Worm (Caenorhabditis elegans): ENCODE measurements around the gene clec-204.

clec-204 gene

DNA sequence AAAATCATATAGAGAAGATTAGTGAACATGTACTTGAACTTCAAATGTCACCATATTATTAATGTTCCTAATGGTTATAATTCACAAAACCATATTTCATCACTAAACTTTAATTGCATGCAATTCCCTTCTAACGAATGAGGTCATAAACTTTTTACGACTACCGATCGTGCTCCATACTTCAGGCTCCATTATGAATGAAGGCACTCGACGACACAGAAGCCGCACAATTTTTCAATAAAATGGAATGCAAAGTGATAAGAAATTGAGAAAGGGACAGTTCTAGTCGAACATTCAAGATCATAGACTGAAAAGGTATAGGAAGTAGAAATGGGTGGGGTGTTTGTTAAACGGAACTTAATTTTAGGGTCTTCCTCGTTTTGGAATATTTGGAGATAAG, 857 bp upstream of the clec-204 start:
- TF ChIP-seq unc-62 (GFP tag; optimal IDR thresholded peaks at IDR 0.05): no peak

DNA sequence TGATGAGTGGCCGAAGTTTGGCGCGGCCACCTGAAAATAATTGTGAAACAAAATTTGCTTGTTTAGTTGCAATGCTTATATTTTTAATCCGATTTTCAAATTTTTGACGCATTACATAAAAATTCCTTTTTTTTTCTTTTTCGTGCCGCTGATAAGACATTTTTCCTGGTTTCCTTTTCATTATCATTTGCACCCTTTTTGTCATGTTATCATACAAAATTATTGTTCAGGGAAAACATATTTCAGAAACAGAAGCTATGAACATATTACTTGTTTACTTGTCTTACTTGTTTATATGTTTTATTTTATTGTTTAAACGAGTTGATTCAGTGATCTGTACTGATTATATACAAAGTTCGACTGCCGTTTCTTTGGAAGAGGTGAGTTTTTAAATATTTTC, 3.7 kb downstream of the clec-204 start, which contains the start of gene clec-205:
Gene clec-205, plus strand, starts transcription at position 212 of the 400 bp plus-strand sequence.
- no peak for TF ChIP-seq unc-62 (GFP tag; optimal IDR thresholded peaks at IDR 0.05)

DNA sequence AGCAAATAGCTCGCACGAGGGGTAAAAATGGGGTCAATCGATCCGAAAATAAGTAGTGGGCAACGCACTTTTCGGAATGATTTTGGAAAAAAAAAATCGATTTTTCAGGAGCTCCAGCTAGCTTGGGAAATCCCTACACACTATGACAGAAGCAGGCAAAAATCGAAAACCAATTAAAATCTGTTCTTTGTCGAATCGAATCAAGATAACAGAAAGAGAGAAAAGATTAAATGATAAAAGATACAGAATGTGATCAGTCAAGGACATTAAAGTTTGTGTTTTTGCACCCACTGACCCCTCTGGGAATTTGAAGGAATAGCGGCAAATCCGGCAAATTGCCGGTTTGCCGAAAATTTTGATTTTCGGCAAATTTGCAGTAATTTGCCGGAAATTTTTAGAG, 10.5 kb downstream of the clec-204 start:
- no peak for TF ChIP-seq unc-62 (GFP tag; optimal IDR thresholded peaks at IDR 0.05)

DNA sequence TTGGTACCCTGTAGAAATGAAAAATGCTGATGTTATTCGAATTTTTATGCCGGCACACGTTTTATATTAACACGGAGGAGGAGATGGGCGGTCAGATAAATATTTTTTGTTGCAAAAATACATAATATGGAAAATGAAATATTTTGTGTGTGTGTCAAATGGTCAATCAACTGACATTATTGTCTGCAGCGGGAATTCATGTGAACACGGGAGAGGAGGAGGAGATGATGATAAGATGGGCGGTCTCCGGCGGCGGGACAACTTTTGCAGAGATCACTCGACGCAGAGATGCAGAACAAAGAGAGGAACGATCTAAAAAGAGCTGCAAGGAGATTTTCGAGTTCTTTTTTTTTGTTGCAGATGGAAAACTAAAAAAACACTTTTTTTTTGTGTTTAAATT, 14.8 kb downstream of the clec-204 start, which contains the start of gene dhs-13:
Gene dhs-13, minus strand, starts transcription at position 8 of the 400 bp plus-strand sequence.
- TF ChIP-seq unc-62 (GFP tag; optimal IDR thresholded peaks at IDR 0.05): no peak

DNA sequence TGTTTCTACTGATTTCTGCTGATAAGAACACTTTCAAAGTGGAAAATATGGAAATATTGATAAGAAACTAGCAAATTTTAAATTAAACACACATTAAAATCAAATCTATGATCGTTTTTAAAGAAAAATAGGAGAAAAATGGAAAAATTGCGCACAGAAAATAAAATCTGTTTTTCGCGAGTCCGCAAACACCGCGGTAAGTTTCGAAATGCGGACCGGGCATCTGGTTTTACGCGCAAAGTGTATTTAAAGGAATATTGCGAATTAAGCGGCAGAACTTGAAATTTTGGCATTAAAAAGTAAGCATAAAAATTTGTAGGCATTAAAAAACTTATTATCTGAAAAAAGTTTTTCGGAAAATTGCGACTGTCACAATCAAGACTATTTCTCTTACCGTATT, 16.2 kb downstream of the clec-204 start:
- TF ChIP-seq unc-62 (GFP tag; optimal IDR thresholded peaks at IDR 0.05): no peak

DNA sequence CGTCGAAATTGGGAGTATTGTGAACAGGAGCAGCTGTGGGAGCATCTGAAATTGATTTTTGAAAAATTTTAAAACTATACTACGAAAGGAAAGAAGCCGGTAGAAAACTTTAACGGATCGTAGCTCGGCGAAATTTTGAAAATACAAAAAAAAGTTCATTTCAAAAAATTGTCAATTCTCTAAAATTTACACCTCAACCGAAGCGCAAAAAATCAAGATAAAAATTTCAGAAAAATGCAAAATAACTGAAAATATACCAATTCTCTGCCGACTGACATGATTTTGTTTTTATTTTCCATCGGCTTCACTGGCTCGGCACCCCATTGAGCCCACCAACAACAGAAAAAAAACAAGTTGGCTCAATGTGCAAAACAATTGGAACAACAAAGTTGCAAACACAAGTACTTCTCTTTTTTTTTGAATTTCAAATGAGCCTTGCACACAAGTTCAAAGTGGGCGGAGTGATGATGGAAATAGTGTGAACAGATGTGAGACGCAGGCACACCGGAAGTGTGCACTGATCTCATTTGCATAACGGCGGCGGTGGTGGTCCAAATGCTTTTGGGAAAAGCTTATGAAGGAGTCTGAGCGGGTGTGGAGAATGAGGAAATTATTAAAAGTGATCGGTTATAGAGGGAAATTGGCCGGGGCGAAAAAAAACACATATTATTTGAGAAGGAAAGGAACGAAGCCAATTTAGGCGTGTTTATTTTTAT, 18.1 kb downstream of the clec-204 start, which contains the start of gene F36H9.7:
Gene F36H9.7, minus strand, starts transcription at position 51 of the 716 bp plus-strand sequence.
- TF ChIP-seq unc-62 (GFP tag; optimal IDR thresholded peaks at IDR 0.05): no peak

DNA sequence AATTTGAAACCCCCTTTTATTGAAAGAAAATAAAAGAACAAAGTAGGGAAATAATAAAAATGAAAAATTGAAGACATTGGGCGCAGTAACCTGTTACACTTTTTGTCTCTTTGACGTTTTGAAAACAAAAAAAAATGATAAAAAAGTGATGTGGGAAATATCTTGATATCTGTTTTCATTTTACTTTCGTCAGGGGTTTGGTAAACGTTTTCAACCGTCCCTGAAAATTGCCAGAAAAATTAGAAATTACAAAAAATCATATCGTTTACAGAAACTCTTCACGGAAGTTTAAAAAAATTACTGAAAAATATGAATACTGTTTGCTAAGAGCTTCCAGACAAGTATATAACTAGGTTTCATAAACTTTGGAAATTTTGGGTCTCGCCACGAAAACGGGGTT, 22.2 kb downstream of the clec-204 start, which contains the start of gene F36H9.4:
Gene F36H9.4, minus strand, starts transcription at position 101 of the 400 bp plus-strand sequence.
- no peak for TF ChIP-seq unc-62 (GFP tag; optimal IDR thresholded peaks at IDR 0.05)

DNA sequence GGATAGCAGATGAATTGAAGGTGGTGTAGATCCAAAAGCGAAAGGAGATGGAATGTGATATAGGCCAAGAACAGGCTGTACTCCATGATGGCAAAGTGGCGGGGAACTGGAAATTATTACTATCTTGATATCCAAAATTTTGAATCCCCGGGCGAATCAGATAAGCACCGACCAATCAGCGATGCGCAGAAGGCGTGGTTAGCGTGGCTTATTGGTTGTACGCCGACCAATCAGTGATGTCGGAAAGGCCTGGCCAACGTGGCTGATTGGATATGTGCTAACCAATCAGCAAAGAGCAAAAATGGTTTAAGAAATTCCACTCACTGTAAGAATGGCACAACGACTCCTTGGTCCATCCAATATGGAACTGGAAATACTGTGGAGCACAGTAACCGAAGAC, 23.0 kb downstream of the clec-204 start:
- no peak for TF ChIP-seq unc-62 (GFP tag; optimal IDR thresholded peaks at IDR 0.05)

DNA sequence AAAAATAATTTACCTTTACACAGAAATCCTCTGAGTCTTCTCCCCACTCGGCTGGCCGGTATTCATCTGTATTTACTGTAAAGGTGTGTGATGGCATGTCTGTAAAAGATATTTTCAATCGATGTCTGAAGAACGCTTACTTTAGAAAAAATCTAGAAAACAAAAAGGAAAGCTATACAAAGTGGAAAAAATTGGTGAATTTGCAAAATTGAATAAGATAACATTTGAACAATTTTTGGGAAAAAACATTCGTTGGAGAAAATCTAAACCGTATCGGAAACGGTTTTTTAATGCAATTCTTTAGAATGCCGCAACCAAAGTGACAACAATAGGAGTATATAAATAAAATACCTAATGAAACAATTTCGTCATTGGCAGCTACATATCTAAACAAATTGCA, 25.0 kb downstream of the clec-204 start, which contains the start of gene F36H9.5:
Gene F36H9.5, minus strand, starts transcription at position 101 of the 400 bp plus-strand sequence.
- TF ChIP-seq unc-62 (GFP tag; optimal IDR thresholded peaks at IDR 0.05): no peak

DNA sequence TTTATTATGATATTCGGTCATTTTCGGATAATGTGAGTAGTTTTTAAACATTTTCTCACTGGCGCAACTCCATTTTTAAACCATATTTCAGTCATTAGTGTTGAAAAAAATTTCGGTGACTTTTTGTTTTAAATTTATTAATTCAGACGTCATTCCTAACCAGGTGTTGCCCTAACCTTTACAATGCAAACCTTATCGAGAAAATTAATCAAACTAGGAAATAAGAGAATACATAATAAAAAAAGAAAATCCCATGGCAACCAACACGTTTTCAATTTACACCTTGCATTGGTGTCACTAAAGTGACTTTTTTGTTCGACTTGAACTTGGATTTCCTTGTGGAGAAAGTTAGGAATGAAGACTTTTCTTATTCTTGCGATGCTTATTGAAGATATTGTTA, 31.2 kb downstream of the clec-204 start, which contains the start of gene F36H9.2:
Gene F36H9.2, plus strand, starts transcription at position 301 of the 400 bp plus-strand sequence.
- TF ChIP-seq unc-62 (GFP tag; optimal IDR thresholded peaks at IDR 0.05): no peak

DNA sequence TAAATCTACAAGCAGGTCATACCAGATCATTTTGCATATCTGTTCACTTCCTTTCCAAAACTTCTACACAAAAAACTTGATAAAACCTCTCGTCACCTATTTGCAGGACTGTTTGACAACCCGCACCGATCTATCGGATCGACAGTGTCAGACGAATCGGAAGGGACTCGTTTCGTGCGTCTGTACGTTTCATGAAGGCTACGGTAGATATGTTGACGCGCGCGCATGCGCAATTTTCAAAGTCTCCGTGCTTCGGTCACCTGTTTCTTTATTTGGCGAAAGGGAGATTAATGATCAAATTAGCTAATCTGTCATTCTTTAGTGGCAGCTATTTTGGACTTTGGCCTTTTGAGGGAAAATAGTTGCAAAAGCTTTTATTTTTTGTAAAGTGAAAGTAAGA, 32.5 kb downstream of the clec-204 start:
- no peak for TF ChIP-seq unc-62 (GFP tag; optimal IDR thresholded peaks at IDR 0.05)

DNA sequence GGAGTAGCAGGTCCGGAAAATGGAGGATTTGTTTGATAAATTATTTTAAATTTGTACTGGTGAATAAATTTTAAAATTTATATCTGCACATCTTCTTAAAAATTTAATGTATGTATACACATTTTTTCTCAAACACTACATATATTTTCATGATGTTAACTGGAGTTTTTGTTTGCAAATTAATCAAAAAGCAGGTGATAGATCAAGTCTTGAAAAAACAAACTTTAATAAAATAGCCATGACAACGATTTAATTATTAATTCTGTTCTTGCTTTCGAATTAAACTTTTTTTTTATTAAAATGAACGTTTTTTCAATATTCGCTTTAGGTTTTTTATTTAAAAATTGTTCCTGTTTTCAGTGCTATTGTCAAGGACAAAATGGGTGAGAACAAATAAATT, 37.3 kb downstream of the clec-204 start, which contains the start of gene F36H9.1:
Gene F36H9.1, plus strand, starts transcription at position 301 of the 400 bp plus-strand sequence.
- no peak for TF ChIP-seq unc-62 (GFP tag; optimal IDR thresholded peaks at IDR 0.05)

DNA sequence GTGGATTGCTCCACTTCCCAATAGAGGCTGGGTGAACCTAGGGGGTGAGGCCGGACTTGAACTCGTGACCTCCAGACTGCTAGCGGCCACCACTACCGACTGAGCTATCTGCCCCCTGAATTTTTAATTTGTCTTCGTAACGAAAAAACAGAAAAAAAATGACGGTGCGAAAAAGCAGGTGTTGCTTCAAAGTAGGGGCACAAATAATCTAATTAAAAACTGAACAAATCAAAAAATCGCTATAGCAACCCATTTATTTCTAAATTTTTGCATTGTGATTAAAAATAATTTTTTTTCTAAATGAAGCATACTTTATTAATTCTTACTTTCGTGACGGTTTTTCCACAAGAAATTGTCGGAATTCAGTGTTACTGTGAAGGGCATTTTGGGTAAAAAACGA, 40.9 kb downstream of the clec-204 start, which contains the start of gene F36H9.10:
Gene F36H9.10, plus strand, starts transcription at position 301 of the 400 bp plus-strand sequence.
- no peak for TF ChIP-seq unc-62 (GFP tag; optimal IDR thresholded peaks at IDR 0.05)

DNA sequence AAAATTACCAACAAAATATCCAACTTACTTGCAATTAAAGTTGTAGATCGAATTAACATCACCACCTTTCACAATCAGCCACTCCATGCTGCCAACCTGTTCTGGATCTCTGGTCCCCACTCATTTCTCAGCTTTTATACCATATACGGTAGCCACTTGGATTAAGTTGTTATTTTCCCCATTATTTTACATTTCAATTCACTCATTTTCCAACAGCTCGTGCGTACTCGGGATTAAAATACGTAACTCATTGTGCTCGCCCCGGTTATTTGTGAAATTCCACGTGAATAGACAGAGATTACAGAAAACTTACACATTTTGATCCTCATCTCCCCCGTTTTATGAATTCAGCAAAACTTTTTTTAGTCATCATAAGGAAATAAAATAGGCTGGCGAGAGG, 46.1 kb downstream of the clec-204 start, which contains the start of gene srt-41:
Gene srt-41, minus strand, starts transcription at position 101 of the 400 bp plus-strand sequence.
- TF ChIP-seq unc-62 (GFP tag; optimal IDR thresholded peaks at IDR 0.05): no peak

DNA sequence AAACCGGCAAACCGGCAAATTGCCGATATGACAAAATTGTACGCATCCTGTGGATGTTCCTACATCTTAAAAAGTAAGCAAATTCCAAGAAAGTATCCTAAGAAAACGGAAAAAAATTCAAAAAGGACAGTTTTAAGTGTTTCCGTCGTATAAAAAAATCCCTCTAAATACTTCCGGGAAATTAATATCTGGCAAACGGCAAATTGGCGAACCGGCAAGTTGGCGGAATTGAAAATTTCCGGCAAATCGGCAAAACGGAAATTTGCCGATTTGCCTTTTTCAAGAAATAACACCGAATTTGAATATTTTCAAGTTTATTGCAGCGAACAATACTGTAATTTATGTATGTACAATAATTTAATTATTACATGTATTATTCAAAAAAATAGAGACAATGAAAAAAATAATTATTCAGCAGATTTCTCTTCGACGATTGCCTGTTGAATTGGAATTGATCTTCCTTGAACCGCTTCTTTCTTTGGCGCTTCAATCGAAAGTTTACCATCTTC, 47.1 kb downstream of the clec-204 start:
- TF ChIP-seq unc-62 (GFP tag; optimal IDR thresholded peaks at IDR 0.05): no peak

DNA sequence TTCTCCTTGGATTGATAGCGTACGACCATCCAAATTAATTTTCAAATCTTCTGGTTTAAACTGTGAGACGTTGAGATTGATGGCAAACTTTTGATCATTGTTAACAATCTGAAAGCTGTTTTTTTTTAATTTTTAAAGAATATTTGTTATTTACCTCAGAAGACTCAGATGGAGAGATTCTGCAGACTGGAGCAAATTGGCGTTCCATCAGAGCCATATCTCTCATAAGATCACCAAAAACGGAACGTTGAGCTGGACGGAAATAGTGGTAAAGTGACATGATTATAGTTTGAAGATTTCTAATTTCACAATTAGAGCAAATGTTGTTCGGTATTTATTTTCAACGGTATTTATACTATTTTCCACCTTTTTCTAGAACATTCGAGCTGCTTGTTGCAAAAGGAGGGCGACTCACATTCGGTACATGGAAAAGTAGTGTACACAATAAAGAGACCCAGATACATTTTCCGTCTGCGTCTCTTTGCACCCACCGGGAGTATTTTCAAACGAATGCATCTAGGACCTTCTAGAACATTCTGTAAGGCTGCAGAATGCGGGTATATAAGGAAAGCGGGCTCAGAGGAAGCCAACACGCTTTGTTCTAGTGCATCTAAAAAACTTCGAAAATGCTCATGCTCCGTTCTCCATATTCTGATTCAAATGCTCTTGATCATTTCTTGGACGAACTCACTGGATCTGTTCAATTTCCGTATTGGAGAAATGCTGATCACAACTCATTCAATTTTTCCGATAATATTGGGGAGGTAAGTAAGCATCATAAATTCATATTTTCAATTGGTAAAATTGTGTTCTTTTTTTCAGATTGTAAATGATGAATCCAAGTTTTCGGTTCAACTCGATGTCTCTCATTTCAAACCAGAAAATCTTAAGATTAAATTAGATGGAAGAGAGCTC, 47.9 kb downstream of the clec-204 start, which contains the start of the genes hsp-16.2 and hsp-16.41:
Gene hsp-16.2, minus strand, starts transcription at position 313 of the 915 bp plus-strand sequence.
Gene hsp-16.41, plus strand, starts transcription at position 534 of the 915 bp plus-strand sequence.
- no peak for TF ChIP-seq unc-62 (GFP tag; optimal IDR thresholded peaks at IDR 0.05)

Data from whole organism, dauer.